Fruit fly (Drosophila melanogaster) whole organism, embryonic: ENCODE measurements around the gene CG13996.

Experiments
- Antp ChIP-seq: fragments of 200-800 bp; sonication (Bioruptor generic); optimal IDR thresholded peaks from 3 replicates; lab custom pipeline; 2016; ENCODE audit warnings: missing biosample characterization, missing genetic modification characterization
- Bteb2 ChIP-seq: fragments of 200-800 bp; sonication (Bioruptor generic); optimal IDR thresholded peaks from 2 replicates; lab custom pipeline; 2016; ENCODE audit warnings: missing biosample characterization, missing genetic modification characterization
- CG10147 ChIP-seq: fragments of 200-800 bp; sonication (Bioruptor generic); optimal IDR thresholded peaks from 2 replicates; lab custom pipeline; 2019; ENCODE audit warnings: missing biosample characterization, mild to moderate bottlenecking, missing genetic modification characterization, moderate library complexity
- CG11247 ChIP-seq: fragments of 200-800 bp; sonication (Bioruptor generic); IDR thresholded peaks from 2 replicates; pipeline ENCODE4 v1.3.6; 2022; ENCODE audit warnings: missing biosample characterization, missing genetic modification characterization
- CG11456 ChIP-seq: fragments of 200-800 bp; sonication (Bioruptor generic); IDR thresholded peaks from 3 replicates; pipeline ENCODE4 v1.3.6; 2022; ENCODE audit warnings: missing biosample characterization, missing genetic modification characterization
- CG11695 ChIP-seq: fragments of 200-800 bp; sonication (Bioruptor generic); IDR thresholded peaks from 3 replicates; pipeline ENCODE4 v1.3.6; 2022; ENCODE audit warnings: missing biosample characterization, missing genetic modification characterization
- CG11696 ChIP-seq: fragments of 200-800 bp; sonication (Bioruptor generic); IDR thresholded peaks from 2 replicates; pipeline ENCODE4 v1.3.6; 2022; ENCODE audit warnings: missing biosample characterization, missing genetic modification characterization
- CG12236 ChIP-seq: fragments of 200-800 bp; sonication (Bioruptor generic); optimal IDR thresholded peaks from 2 replicates; lab custom pipeline; 2016; ENCODE audit warnings: missing biosample characterization, missing genetic modification characterization
- CG14014 ChIP-seq: fragments of 200-800 bp; sonication (Bioruptor generic); IDR thresholded peaks from 2 replicates; pipeline ENCODE4 v1.3.6; 2022; ENCODE audit warnings: missing biosample characterization, missing genetic modification characterization
- CG14050 ChIP-seq: fragments of 200-800 bp; sonication (Bioruptor generic); IDR thresholded peaks from 3 replicates; pipeline ENCODE4 v1.3.6; 2022; ENCODE audit warnings: missing biosample characterization, missing genetic modification characterization
- CG17361 ChIP-seq: fragments of 200-800 bp; sonication (Bioruptor generic); IDR thresholded peaks from 3 replicates; pipeline ENCODE4 v1.3.6; 2022; ENCODE audit warnings: missing biosample characterization, missing genetic modification characterization
- CG18476 ChIP-seq: fragments of 200-800 bp; sonication (Bioruptor generic); optimal IDR thresholded peaks from 2 replicates; lab custom pipeline; 2016; ENCODE audit warnings: missing biosample characterization, mild to moderate bottlenecking, missing genetic modification characterization
- CG2202 ChIP-seq: fragments of 200-800 bp; sonication (Bioruptor generic); optimal IDR thresholded peaks from 2 replicates; lab custom pipeline; 2018; ENCODE audit warnings: missing biosample characterization, mild to moderate bottlenecking, missing genetic modification characterization
- CG2889 ChIP-seq: fragments of 200-800 bp; sonication (Bioruptor generic); IDR thresholded peaks from 3 replicates; pipeline ENCODE4 v1.3.6; 2022; ENCODE audit warnings: missing biosample characterization, missing genetic modification characterization
- CG32532 ChIP-seq: fragments of 200-800 bp; sonication (Bioruptor generic); IDR thresholded peaks from 2 replicates; pipeline ENCODE4 v1.3.6; 2022; ENCODE audit warnings: missing biosample characterization, missing genetic modification characterization
- CG4282 ChIP-seq: fragments of 200-800 bp; sonication (Bioruptor generic); optimal IDR thresholded peaks from 2 replicates; lab custom pipeline; 2016; ENCODE audit warnings: missing biosample characterization, missing genetic modification characterization
- CG9437 ChIP-seq: fragments of 200-800 bp; sonication (Bioruptor generic); optimal IDR thresholded peaks from 2 replicates; lab custom pipeline; 2018; ENCODE audit warnings: missing biosample characterization, mild to moderate bottlenecking, missing genetic modification characterization
- CG9609 ChIP-seq: fragments of 200-800 bp; sonication (Bioruptor generic); optimal IDR thresholded peaks from 3 replicates; lab custom pipeline; 2016; ENCODE audit warnings: missing biosample characterization, missing genetic modification characterization
- CTCF ChIP-seq: fragments of 200-800 bp; sonication (Bioruptor generic); optimal IDR thresholded peaks from 2 replicates; lab custom pipeline; 2017; ENCODE audit warnings: missing biosample characterization, mild to moderate bottlenecking, missing genetic modification characterization, moderate library complexity
- Dad ChIP-seq: fragments of 200-800 bp; sonication (Bioruptor generic); optimal IDR thresholded peaks from 3 replicates; lab custom pipeline; 2016; ENCODE audit warnings: missing biosample characterization, missing genetic modification characterization
- Dek ChIP-seq: fragments of 200-800 bp; sonication (Bioruptor generic); optimal IDR thresholded peaks from 3 replicates; lab custom pipeline; 2019; ENCODE audit warnings: missing biosample characterization, mild to moderate bottlenecking, missing genetic modification characterization, moderate library complexity
- Doc2 ChIP-seq: fragments of 200-800 bp; sonication (Bioruptor generic); IDR thresholded peaks from 2 replicates; pipeline ENCODE4 v1.3.6; 2022; ENCODE audit warnings: missing biosample characterization, missing genetic modification characterization
- Gug ChIP-seq: fragments of 200-800 bp; sonication (Bioruptor generic); IDR thresholded peaks from 4 replicates; pipeline ENCODE4 v1.3.6; 2022; ENCODE audit warnings: missing biosample characterization, missing genetic modification characterization
- HLH4C ChIP-seq: fragments of 200-800 bp; sonication (Bioruptor generic); IDR thresholded peaks from 3 replicates; pipeline ENCODE4 v1.3.6; 2022; ENCODE audit warnings: missing biosample characterization, missing genetic modification characterization; ENCODE audit not compliant: partially characterized antibody
- HmgZ ChIP-seq: fragments of 200-800 bp; sonication (Bioruptor generic); optimal IDR thresholded peaks from 2 replicates; lab custom pipeline; 2018; ENCODE audit warnings: missing biosample characterization, mild to moderate bottlenecking, missing genetic modification characterization
- Hr3 ChIP-seq: fragments of 200-800 bp; sonication (Bioruptor generic); optimal IDR thresholded peaks from 3 replicates; lab custom pipeline; 2016; ENCODE audit warnings: missing biosample characterization, missing genetic modification characterization
- Med ChIP-seq: fragments of 200-800 bp; sonication (Bioruptor generic); peaks from one replicate; lab custom pipeline; 2016; ENCODE audit warnings: missing biosample characterization, missing genetic modification characterization, mild to moderate bottlenecking, inconsistent platforms, moderate library complexity
- NFAT ChIP-seq: fragments of 200-800 bp; sonication (Bioruptor generic); IDR thresholded peaks from 2 replicates; pipeline ENCODE4 v1.3.6; 2022; ENCODE audit warnings: missing biosample characterization, missing genetic modification characterization
- NK7.1 ChIP-seq: fragments of 200-800 bp; sonication (Bioruptor generic); optimal IDR thresholded peaks from 3 replicates; lab custom pipeline; 2016; ENCODE audit warnings: missing biosample characterization, missing genetic modification characterization
- Sin3A ChIP-seq: fragments of >200 bp; optimal IDR thresholded peaks from 2 replicates; lab custom pipeline; 2018
- Sox100B ChIP-seq: fragments of 200-800 bp; sonication (Bioruptor generic); optimal IDR thresholded peaks from 3 replicates; lab custom pipeline; 2018; ENCODE audit warnings: missing biosample characterization, mild to moderate bottlenecking, missing genetic modification characterization
- Ssrp ChIP-seq: fragments of 200-800 bp; sonication (Bioruptor generic); optimal IDR thresholded peaks from 2 replicates; lab custom pipeline; 2018; ENCODE audit warnings: missing biosample characterization, mild to moderate bottlenecking, missing genetic modification characterization, moderate library complexity
- ash1 ChIP-seq: fragments of 200-800 bp; sonication (Bioruptor generic); optimal IDR thresholded peaks from 2 replicates; lab custom pipeline; 2018; ENCODE audit warnings: missing biosample characterization, mild to moderate bottlenecking, missing genetic modification characterization
- dimm ChIP-seq: fragments of 200-800 bp; sonication (Bioruptor generic); IDR thresholded peaks from 2 replicates; pipeline ENCODE4 v1.3.6; 2022; ENCODE audit warnings: missing biosample characterization, missing genetic modification characterization
- disco-r ChIP-seq: fragments of 200-800 bp; sonication (Bioruptor generic); optimal IDR thresholded peaks from 2 replicates; lab custom pipeline; 2016; ENCODE audit warnings: missing biosample characterization, missing genetic modification characterization
- dmrt99B ChIP-seq: fragments of 200-800 bp; sonication (Bioruptor generic); optimal IDR thresholded peaks from 2 replicates; lab custom pipeline; 2018; ENCODE audit warnings: missing biosample characterization, mild to moderate bottlenecking, missing genetic modification characterization, moderate library complexity
- fd64A ChIP-seq: fragments of 200-800 bp; sonication (Bioruptor generic); optimal IDR thresholded peaks from 3 replicates; lab custom pipeline; 2018; ENCODE audit warnings: missing biosample characterization, mild to moderate bottlenecking, missing genetic modification characterization
- gt ChIP-seq: fragments of 200-800 bp; sonication (Bioruptor generic); IDR thresholded peaks from 2 replicates; pipeline ENCODE4 v1.3.6; 2022; ENCODE audit warnings: missing biosample characterization, missing genetic modification characterization
- hth ChIP-seq: fragments of >200 bp; optimal IDR thresholded peaks from 2 replicates; lab custom pipeline; 2017; ENCODE audit warnings: inconsistent platforms
- knrl ChIP-seq: fragments of 200-800 bp; sonication (Bioruptor generic); IDR thresholded peaks from 3 replicates; pipeline ENCODE4 v1.3.6; 2022; ENCODE audit warnings: missing biosample characterization, missing genetic modification characterization; ENCODE audit not compliant: partially characterized antibody
- pros ChIP-seq: fragments of 200-800 bp; sonication (Bioruptor generic); optimal IDR thresholded peaks from 3 replicates; lab custom pipeline; 2019; ENCODE audit warnings: missing biosample characterization, mild to moderate bottlenecking, missing genetic modification characterization, moderate library complexity
- ranshi ChIP-seq: fragments of 200-800 bp; sonication (Bioruptor generic); IDR thresholded peaks from 2 replicates; pipeline ENCODE4 v1.3.6; 2022; ENCODE audit warnings: missing biosample characterization, missing genetic modification characterization
- row ChIP-seq: fragments of 200-800 bp; sonication (Bioruptor generic); IDR thresholded peaks from 3 replicates; pipeline ENCODE4 v1.3.6; 2022; ENCODE audit warnings: missing biosample characterization, missing genetic modification characterization
- sd ChIP-seq: fragments of 200-800 bp; sonication (Bioruptor generic); optimal IDR thresholded peaks from 3 replicates; lab custom pipeline; 2018; ENCODE audit warnings: missing biosample characterization, mild to moderate bottlenecking, missing genetic modification characterization, moderate library complexity
- sim ChIP-seq: fragments of 200-800 bp; sonication (Bioruptor generic); IDR thresholded peaks from 2 replicates; pipeline ENCODE4 v1.3.6; 2022; ENCODE audit warnings: missing biosample characterization, missing genetic modification characterization
- sob ChIP-seq: fragments of 200-800 bp; sonication (Bioruptor generic); IDR thresholded peaks from 2 replicates; pipeline ENCODE4 v1.3.6; 2022; ENCODE audit warnings: missing biosample characterization, missing genetic modification characterization
- tgo ChIP-seq: fragments of 200-800 bp; sonication (Bioruptor generic); IDR thresholded peaks from 3 replicates; pipeline ENCODE4 v1.3.6; 2022; ENCODE audit warnings: missing biosample characterization, missing genetic modification characterization
- tin ChIP-seq: fragments of 200-800 bp; sonication (Bioruptor generic); optimal IDR thresholded peaks from 3 replicates; lab custom pipeline; 2016; ENCODE audit warnings: missing biosample characterization, missing genetic modification characterization
- tna ChIP-seq: fragments of 200-800 bp; sonication (Bioruptor generic); IDR thresholded peaks from 2 replicates; pipeline ENCODE4 v1.3.6; 2022; ENCODE audit warnings: missing biosample characterization, missing genetic modification characterization; ENCODE audit not compliant: partially characterized antibody
- tx ChIP-seq: fragments of 200-800 bp; sonication (Bioruptor generic); optimal IDR thresholded peaks from 2 replicates; lab custom pipeline; 2016; ENCODE audit warnings: missing biosample characterization, missing genetic modification characterization
- vnd ChIP-seq: fragments of 200-800 bp; sonication (Bioruptor generic); IDR thresholded peaks from 3 replicates; pipeline ENCODE4 v1.3.6; 2022; ENCODE audit warnings: missing biosample characterization, missing genetic modification characterization; ENCODE audit not compliant: partially characterized antibody
- wor ChIP-seq: fragments of 200-800 bp; sonication (Bioruptor generic); IDR thresholded peaks from 2 replicates; pipeline ENCODE4 v1.3.6; 2022; ENCODE audit warnings: missing biosample characterization, missing genetic modification characterization
- yki ChIP-seq: fragments of >200 bp; optimal IDR thresholded peaks from 3 replicates; lab custom pipeline; 2018
- zen ChIP-seq: fragments of 200-800 bp; sonication (Bioruptor generic); optimal IDR thresholded peaks from 3 replicates; lab custom pipeline; 2018; ENCODE audit warnings: missing biosample characterization, mild to moderate bottlenecking, missing genetic modification characterization, moderate library complexity
- zf30C ChIP-seq: fragments of 200-800 bp; sonication (Bioruptor generic); optimal IDR thresholded peaks from 3 replicates; lab custom pipeline; 2018; ENCODE audit warnings: missing biosample characterization, mild to moderate bottlenecking, missing genetic modification characterization

CG13996 gene

dm6 chr2L:6050575-6050974 is 29.9 kb downstream of the CG13996 start, which contains the start of gene CG9135 (continued):
- TF ChIP-seq zf30C (GFP tag; lab: Kevin White, UChicago): no peak
- TF ChIP-seq CG14014 (GFP tag; lab: Robert Waterston, UW): no peak
- no peak for TF ChIP-seq tin
- no peak for TF ChIP-seq Antp
- TF ChIP-seq Ssrp (tag; lab: Kevin White, UChicago): no peak
- TF ChIP-seq gt (GFP tag; lab: Robert Waterston, UW): no peak
- TF ChIP-seq sim (GFP tag; lab: Robert Waterston, UW): no peak
- TF ChIP-seq Gug (GFP tag; lab: Robert Waterston, UW): no peak; the same call in 3 of the 4 replicates
- TF ChIP-seq CG11247 (GFP tag; lab: Robert Waterston, UW): no peak
- TF ChIP-seq CG9437 (GFP tag; lab: Kevin White, UChicago): no peak
- peak; percentile 99 for TF ChIP-seq HLH4C (GFP tag; lab: Robert Waterston, UW)
- no peak for TF ChIP-seq CG2889 (GFP tag; lab: Robert Waterston, UW)
- TF ChIP-seq knrl (GFP tag; lab: Robert Waterston, UW): peak; percentile 98
- no peak for TF ChIP-seq dmrt99B
- no peak for TF ChIP-seq CG14050
- no peak for TF ChIP-seq CG9609 (GFP tag; lab: Kevin White, UChicago)
- TF ChIP-seq dimm (GFP tag; lab: Robert Waterston, UW): no peak
- TF ChIP-seq ranshi (GFP tag; lab: Robert Waterston, UW): no peak
- no peak for TF ChIP-seq CG18476
- no peak for TF ChIP-seq NFAT (GFP tag; lab: Robert Waterston, UW)
- peak; percentile 42 for TF ChIP-seq Sin3A (lab: Kevin White, UChicago)
- no peak for TF ChIP-seq fd64A (GFP tag; lab: Kevin White, UChicago)
- TF ChIP-seq vnd (GFP tag; lab: Robert Waterston, UW): peak; percentile 99
- no peak for TF ChIP-seq CG11456 (GFP tag; lab: Robert Waterston, UW)
- TF ChIP-seq sob: peak; percentile 50; the same call in 1 of the 2 replicates
- TF ChIP-seq CG11696 (GFP tag; lab: Robert Waterston, UW): no peak
- no peak for TF ChIP-seq yki (lab: Kevin White, UChicago)
- no peak for TF ChIP-seq Bteb2 (GFP tag; lab: Kevin White, UChicago)
- TF ChIP-seq ash1: no peak
- TF ChIP-seq wor (GFP tag; lab: Robert Waterston, UW): no peak
- no peak; the same call in 1 of the 2 replicates for TF ChIP-seq CG32532 (GFP tag; lab: Robert Waterston, UW)
- peak; percentile 56 for TF ChIP-seq zen (tag; lab: Kevin White, UChicago)
- TF ChIP-seq sd (tag; lab: Kevin White, UChicago): no peak
- no peak for TF ChIP-seq CG2202 (tag; lab: Kevin White, UChicago)
- TF ChIP-seq Dad (GFP tag; lab: Kevin White, UChicago): no peak
- peak; percentile 23 for TF ChIP-seq HmgZ
- TF ChIP-seq Hr3 (GFP tag; lab: Kevin White, UChicago): no peak
- TF ChIP-seq Doc2: no peak
- no peak for TF ChIP-seq CG4282
- no peak for TF ChIP-seq CG10147 (GFP tag; lab: Kevin White, UChicago)
- TF ChIP-seq CG12236 (GFP tag; lab: Kevin White, UChicago): no peak
- peak; percentile 99 for TF ChIP-seq tna (GFP tag; lab: Robert Waterston, UW)
- peak; percentile 35 for TF ChIP-seq Dek (tag; lab: Kevin White, UChicago)
- peak; percentile 59 for TF ChIP-seq row (GFP tag; lab: Robert Waterston, UW)
- TF ChIP-seq CG11695 (GFP tag; lab: Robert Waterston, UW): no peak
- TF ChIP-seq CTCF: peak; percentile 2
- TF ChIP-seq disco-r (GFP tag; lab: Kevin White, UChicago): no peak
- no peak for TF ChIP-seq tgo (GFP tag; lab: Robert Waterston, UW)
- TF ChIP-seq tx (GFP tag; lab: Kevin White, UChicago): no peak
- TF ChIP-seq Med (GFP tag; lab: Kevin White, UChicago): peak; percentile 23
- TF ChIP-seq Sox100B (GFP tag; lab: Kevin White, UChicago): no peak
- TF ChIP-seq NK7.1: no peak
- no peak for TF ChIP-seq pros (GFP tag; lab: Kevin White, UChicago)
- TF ChIP-seq CG17361: no peak
- TF ChIP-seq hth (lab: Kevin White, UChicago): no peak
